Worm (Caenorhabditis elegans): ENCODE data around the gene epic-3.
A peak's percentile ranks its signal among the peaks of the same experiment; 100 is the strongest.

DNA sequence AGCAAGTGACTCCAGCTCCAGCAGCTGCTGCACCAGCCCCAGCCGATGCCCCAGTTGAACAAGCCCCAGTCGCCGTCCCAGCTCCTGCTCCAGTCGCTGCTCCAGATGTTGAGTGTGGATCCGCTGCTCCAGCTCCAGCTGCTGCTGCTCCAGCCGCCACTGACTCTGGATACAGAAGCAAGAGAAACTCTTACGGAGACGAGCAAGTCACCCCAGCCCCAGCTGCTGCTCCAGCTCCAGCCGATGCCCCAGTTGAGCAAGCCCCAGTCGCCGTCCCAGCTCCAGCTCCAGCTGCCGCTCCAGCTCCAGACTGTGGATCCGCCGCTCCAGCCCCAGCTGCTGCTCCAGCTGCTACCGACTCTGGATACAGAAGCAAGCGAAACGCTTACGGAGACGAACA, 2.6 kb downstream of the epic-3 start:
- TF ChIP-seq tbx-37 (GFP tag; conservative IDR thresholded peaks at IDR 0.05): no peak
- no peak for TF ChIP-seq ama-1 (optimal IDR thresholded peaks at IDR 0.05)
- TF ChIP-seq ets-7 (tag; optimal IDR thresholded peaks at IDR 0.05): no peak
- no peak for TF ChIP-seq hnd-1 (tag; optimal IDR thresholded peaks at IDR 0.05)
- TF ChIP-seq ceh-36 (tag; optimal IDR thresholded peaks at IDR 0.05): no peak
- peak; percentile 43; the same call in 1 of the 2 replicates for TF ChIP-seq flt-1 (GFP tag; IDR thresholded peaks at IDR 0.05)
- no peak for TF ChIP-seq tra-4 (tag; optimal IDR thresholded peaks at IDR 0.05)
- no peak for TF ChIP-seq hmbx-1 (tag; optimal IDR thresholded peaks at IDR 0.05)
